Worm (Caenorhabditis elegans): ENCODE results near the gene gadr-2.

Gene gadr-2

ce11 chrIV:9488315-9488714 lies 3.4 kb upstream of the gadr-2 start, which contains the start of gene sru-1:
sru-1 (plus strand) TSS chrIV:9488615.
- TF ChIP-seq C17E4.6 (GFP tag; IDR thresholded peaks at IDR 0.05), result no peak
- no peak for TF ChIP-seq dpff-1 (tag; optimal IDR thresholded peaks at IDR 0.05)
- no peak for TF ChIP-seq hsf-1 (GFP tag; IDR thresholded peaks at IDR 0.05)
- TF ChIP-seq egl-18 (GFP tag; IDR thresholded peaks at IDR 0.05), result no peak
- TF ChIP-seq dpl-1 (GFP tag; optimal IDR thresholded peaks at IDR 0.05), result no peak
- no peak for TF ChIP-seq B0336.3 (GFP tag; IDR thresholded peaks at IDR 0.05)
- no peak for TF ChIP-seq ceh-58 (GFP tag; IDR thresholded peaks at IDR 0.05)
- no peak for TF ChIP-seq F57C9.4 (tag; optimal IDR thresholded peaks at IDR 0.05)
- TF ChIP-seq lsl-1 (GFP tag; optimal IDR thresholded peaks at IDR 0.05), result no peak
- no peak for TF ChIP-seq repo-1 (tag; optimal IDR thresholded peaks at IDR 0.05)
- TF ChIP-seq mel-28 (tag; optimal IDR thresholded peaks at IDR 0.05; ENCODE audit: borderline replicate concordance), result no peak
- TF ChIP-seq Y67H2A.10 (GFP tag; conservative IDR thresholded peaks at IDR 0.05), result no peak

- no peak for TF ChIP-seq dpff-1 (tag; optimal IDR thresholded peaks at IDR 0.05)
- no peak for TF ChIP-seq lin-26 (GFP tag; IDR thresholded peaks at IDR 0.05)
- no peak for TF ChIP-seq Y79H2A.3 (GFP tag; conservative IDR thresholded peaks at IDR 0.05)
- TF ChIP-seq lin-35 (GFP tag; optimal IDR thresholded peaks at IDR 0.05), result no peak
- TF ChIP-seq C06A6.2 (GFP tag; conservative IDR thresholded peaks at IDR 0.05), result no peak
- no peak for TF ChIP-seq F52B5.7 (tag; optimal IDR thresholded peaks at IDR 0.05)
- no peak for TF ChIP-seq cebp-2 (GFP tag; IDR thresholded peaks at IDR 0.05)
- TF ChIP-seq hlh-12 (tag; optimal IDR thresholded peaks at IDR 0.05), result no peak
- TF ChIP-seq him-1 (tag; optimal IDR thresholded peaks at IDR 0.05), result no peak
- no peak for TF ChIP-seq lin-40 (tag; optimal IDR thresholded peaks at IDR 0.05)
- TF ChIP-seq T26A5.8 (tag; optimal IDR thresholded peaks at IDR 0.05), result no peak
- no peak for TF ChIP-seq efl-1 (GFP tag; optimal IDR thresholded peaks at IDR 0.05)
- TF ChIP-seq hmg-1.2 (GFP tag; IDR thresholded peaks at IDR 0.05), result no peak
These were observed 1.8 kb upstream of the gadr-2 start for ce11 chrIV:9486779-9487178.

ce11 chrIV:9485972-9486371 lies 1.0 kb upstream of the gadr-2 start, which contains the start of gene sru-2:
sru-2 (plus strand) TSS chrIV:9486272.
- TF ChIP-seq hmg-1.2 (GFP tag; IDR thresholded peaks at IDR 0.05), result no peak
- no peak for TF ChIP-seq ceh-27 (GFP tag; optimal IDR thresholded peaks at IDR 0.05)
- TF ChIP-seq dpff-1 (tag; optimal IDR thresholded peaks at IDR 0.05), result no peak
- TF ChIP-seq ceh-58 (GFP tag; IDR thresholded peaks at IDR 0.05), result no peak
- no peak for TF ChIP-seq B0261.1 (tag; optimal IDR thresholded peaks at IDR 0.05)
- no peak for TF ChIP-seq cebp-2 (GFP tag; IDR thresholded peaks at IDR 0.05)
- TF ChIP-seq nhr-120 (GFP tag; IDR thresholded peaks at IDR 0.05), result no peak
- TF ChIP-seq snpc-4 (GFP tag; optimal IDR thresholded peaks at IDR 0.05), result no peak
- no peak for TF ChIP-seq snpc-4 (tag; optimal IDR thresholded peaks at IDR 0.05)
- TF ChIP-seq ztf-22 (GFP tag; optimal IDR thresholded peaks at IDR 0.05), result no peak
- TF ChIP-seq F49E8.2 (tag; optimal IDR thresholded peaks at IDR 0.05; ENCODE audit: insufficient read depth), result no peak
- no peak for TF ChIP-seq B0336.3 (GFP tag; IDR thresholded peaks at IDR 0.05)
- no peak for TF ChIP-seq bed-2 (GFP tag; IDR thresholded peaks at IDR 0.05)
- no peak for TF ChIP-seq nhr-80 (tag; optimal IDR thresholded peaks at IDR 0.05)
- TF ChIP-seq nhr-90 (tag; optimal IDR thresholded peaks at IDR 0.05), result no peak
- TF ChIP-seq D2030.7 (GFP tag; IDR thresholded peaks at IDR 0.05), result no peak
- TF ChIP-seq attf-3 (GFP tag; conservative IDR thresholded peaks at IDR 0.05), result no peak
- no peak for TF ChIP-seq nfya-1 (tag; optimal IDR thresholded peaks at IDR 0.05; ENCODE audit: borderline replicate concordance, insufficient read depth)
- TF ChIP-seq ceh-91 (GFP tag; IDR thresholded peaks at IDR 0.05), result no peak
- no peak for TF ChIP-seq let-526 (GFP tag; IDR thresholded peaks at IDR 0.05)

Data from whole organism, young adult.